Worm (Caenorhabditis elegans) whole organism, L4 larva: Measurements from ENCODE around the gene znf-782.

Experiments
- F26F4.8 ChIP-seq: fragments of 200-800 bp; sonication (Bioruptor generic); conservative IDR thresholded peaks from 2 replicates; pipeline ENCODE4 v1.3.6; 2022; ENCODE audit warnings: missing genetic modification characterization, missing compliant biosample characterization
- F44E2.7 ChIP-seq: fragments of 200-800 bp; sonication (Bioruptor generic); IDR thresholded peaks from 2 replicates; pipeline ENCODE4 v2.1.2; 2022; ENCODE audit warnings: missing genetic modification characterization, missing compliant biosample characterization
- F49E8.2 ChIP-seq: sonication (generic microtip); optimal IDR thresholded peaks from 2 replicates; lab custom pipeline; 2016; ENCODE audit warnings: missing compliant biosample characterization, mild to moderate bottlenecking, missing genetic modification characterization, borderline replicate concordance
- R02D3.7 ChIP-seq: fragments of 150-350 bp; sonication (generic microtip); optimal IDR thresholded peaks from 3 replicates; lab custom pipeline; 2014; ENCODE audit warnings: missing biosample characterization, missing genetic modification characterization
- Y75B8A.6 ChIP-seq: fragments of 200-800 bp; sonication (Bioruptor generic); IDR thresholded peaks from 2 replicates; pipeline ENCODE4 v1.3.6; 2022; ENCODE audit warnings: missing genetic modification reagents, missing genetic modification characterization, missing compliant biosample characterization
- ZK546.5 ChIP-seq, 2 experiments: sonication (generic microtip); optimal IDR thresholded peaks; 2 replicates each; lab custom pipeline; 2017; ENCODE audit warnings: missing biosample characterization in 2 of 2, missing genetic modification characterization in 2 of 2
- aha-1 ChIP-seq: fragments of 150-350 bp; peaks from one replicate; lab custom pipeline; 2014; ENCODE audit warnings: missing biosample characterization, missing genetic modification characterization
- ama-1 ChIP-seq: fragments of 150-350 bp; optimal IDR thresholded peaks from 2 replicates; lab custom pipeline; 2014; ENCODE audit warnings: inconsistent platforms, mixed read lengths
- arid-1 ChIP-seq: fragments of 200-800 bp; sonication (Bioruptor generic); conservative IDR thresholded peaks from 2 replicates; pipeline ENCODE4 v1.3.6; 2022; ENCODE audit warnings: missing genetic modification reagents, missing genetic modification characterization, missing compliant biosample characterization
- attf-4 ChIP-seq: sonication (generic microtip); optimal IDR thresholded peaks from 3 replicates; lab custom pipeline; 2017; ENCODE audit warnings: missing biosample characterization, missing genetic modification characterization
- ceh-20 ChIP-seq: fragments of 200-800 bp; sonication (Bioruptor generic); IDR thresholded peaks from 2 replicates; pipeline ENCODE4 v1.3.6; 2022; ENCODE audit warnings: missing genetic modification reagents, missing genetic modification characterization, missing compliant biosample characterization
- ceh-32 ChIP-seq: sonication (generic microtip); optimal IDR thresholded peaks from 2 replicates; lab custom pipeline; 2016; ENCODE audit warnings: mild to moderate bottlenecking, missing genetic modification characterization, missing compliant biosample characterization; ENCODE audit not compliant: poor library complexity
- ces-1 ChIP-seq: fragments of 150-350 bp; sonication (generic microtip); optimal IDR thresholded peaks from 4 replicates; lab custom pipeline; 2014; ENCODE audit warnings: missing biosample characterization, missing genetic modification reagents, missing genetic modification characterization
- cey-2 ChIP-seq: sonication (generic microtip); optimal IDR thresholded peaks from 3 replicates; lab custom pipeline; 2017; ENCODE audit warnings: missing genetic modification characterization, mild to moderate bottlenecking, missing compliant biosample characterization, antibody characterized with exemption, borderline replicate concordance; ENCODE audit not compliant: insufficient read depth
- daf-16 ChIP-seq, 3 experiments: sonication (generic microtip); optimal IDR thresholded peaks; 2 replicates each; lab custom pipeline; 2016 to 2017; ENCODE audit warnings: missing genetic modification characterization in 3 of 3, missing genetic modification reagents in 3 of 3, mild to moderate bottlenecking in 2 of 3, missing compliant biosample characterization in 2 of 3, missing biosample characterization in 1 of 3, moderate library complexity in 1 of 3
- dmd-6 ChIP-seq: fragments of 200-800 bp; sonication (Bioruptor generic); IDR thresholded peaks from 2 replicates; pipeline ENCODE4 v1.3.6; 2022; ENCODE audit warnings: missing genetic modification reagents, missing genetic modification characterization, missing compliant biosample characterization
- dpl-1 ChIP-seq: fragments of 150-350 bp; optimal IDR thresholded peaks from 2 replicates; lab custom pipeline; 2014; ENCODE audit warnings: missing biosample characterization, missing genetic modification reagents, missing genetic modification characterization
- duxl-1 ChIP-seq: sonication (generic microtip); optimal IDR thresholded peaks from 2 replicates; lab custom pipeline; 2016; ENCODE audit warnings: mild to moderate bottlenecking, missing genetic modification characterization, moderate library complexity, missing compliant biosample characterization; ENCODE audit not compliant: poor library complexity
- dve-1 ChIP-seq: sonication (generic microtip); optimal IDR thresholded peaks from 2 replicates; lab custom pipeline; 2017; ENCODE audit warnings: antibody characterized with exemption, mild to moderate bottlenecking, missing genetic modification characterization, missing compliant biosample characterization; ENCODE audit not compliant: insufficient read depth
- egl-43 ChIP-seq: fragments of 200-800 bp; sonication (Bioruptor generic); IDR thresholded peaks from 2 replicates; pipeline ENCODE4 v1.3.6; 2022; ENCODE audit warnings: missing genetic modification reagents, missing genetic modification characterization, missing compliant biosample characterization
- fos-1 ChIP-seq: fragments of 150-350 bp; optimal IDR thresholded peaks from 2 replicates; lab custom pipeline; 2014; ENCODE audit warnings: missing biosample characterization, missing genetic modification characterization
- hif-1 ChIP-seq, 2 experiments: sonication (generic microtip); optimal IDR thresholded peaks; 2 replicates each; lab custom pipeline; 2016 to 2017; ENCODE audit warnings: missing compliant biosample characterization in 2 of 2, missing genetic modification characterization in 2 of 2, missing genetic modification reagents in 2 of 2, missing genotype in 2 of 2, mild to moderate bottlenecking in 1 of 2
- hlh-11 ChIP-seq: fragments of 200-800 bp; sonication (Bioruptor generic); optimal IDR thresholded peaks from 2 replicates; lab custom pipeline; 2018; ENCODE audit warnings: mild to moderate bottlenecking, missing genetic modification characterization, missing compliant biosample characterization
- lin-29 ChIP-seq: fragments of 200-800 bp; sonication (Bioruptor generic); IDR thresholded peaks from 2 replicates; pipeline ENCODE4 v1.3.6; 2022; ENCODE audit warnings: missing genetic modification reagents, missing genetic modification characterization, missing compliant biosample characterization
- lin-38 ChIP-seq: fragments of 200-800 bp; sonication (Bioruptor generic); IDR thresholded peaks from 2 replicates; pipeline ENCODE4 v1.3.6; 2022; ENCODE audit warnings: missing genetic modification reagents, missing genetic modification characterization, missing compliant biosample characterization
- lir-3 ChIP-seq: sonication (generic microtip); optimal IDR thresholded peaks from 2 replicates; lab custom pipeline; 2016; ENCODE audit warnings: mild to moderate bottlenecking, missing genetic modification characterization, missing compliant biosample characterization
- madf-5 ChIP-seq, 2 experiments: fragments of 200-800 bp; sonication (Bioruptor generic); IDR thresholded peaks; 2 replicates each; pipeline ENCODE4 v1.3.6; 2022; ENCODE audit warnings: missing compliant biosample characterization in 2 of 2, missing genetic modification characterization in 2 of 2
- madf-9 ChIP-seq: fragments of 200-800 bp; sonication (Bioruptor generic); conservative IDR thresholded peaks from 2 replicates; pipeline ENCODE4 v1.3.6; 2022; ENCODE audit warnings: missing genetic modification reagents, missing genetic modification characterization, missing compliant biosample characterization
- mdl-1 ChIP-seq, 2 experiments: fragments of 150-350 bp in 1 of 2; sonication (generic microtip) in 1 of 2; optimal IDR thresholded peaks; 2 replicates each; lab custom pipeline; 2014 to 2017; ENCODE audit warnings: missing biosample characterization in 2 of 2, missing genetic modification characterization in 2 of 2
- mdt-29 ChIP-seq: fragments of 200-800 bp; sonication (Bioruptor generic); IDR thresholded peaks from 2 replicates; pipeline ENCODE4 v1.3.6; 2022; ENCODE audit warnings: missing genetic modification reagents, missing genetic modification characterization, missing compliant biosample characterization
- mxl-3 ChIP-seq: fragments of 200-800 bp; sonication (Bioruptor generic); optimal IDR thresholded peaks from 2 replicates; lab custom pipeline; 2018; ENCODE audit warnings: mild to moderate bottlenecking, missing genetic modification characterization, missing compliant biosample characterization
- nhr-102 ChIP-seq: sonication (generic microtip); optimal IDR thresholded peaks from 2 replicates; lab custom pipeline; 2016; ENCODE audit warnings: mild to moderate bottlenecking, missing genetic modification characterization, moderate library complexity, missing compliant biosample characterization
- nhr-11 ChIP-seq: fragments of 150-350 bp; optimal IDR thresholded peaks from 2 replicates; lab custom pipeline; 2014; ENCODE audit warnings: missing biosample characterization, missing genetic modification characterization
- nhr-111 ChIP-seq: fragments of 200-800 bp; sonication (Bioruptor generic); optimal IDR thresholded peaks from 2 replicates; lab custom pipeline; 2018; ENCODE audit warnings: mild to moderate bottlenecking, missing genetic modification characterization, missing compliant biosample characterization
- nhr-41 ChIP-seq: fragments of 200-800 bp; sonication (Bioruptor generic); IDR thresholded peaks from 2 replicates; pipeline ENCODE4 v1.3.6; 2022; ENCODE audit warnings: missing genetic modification reagents, missing genetic modification characterization, missing compliant biosample characterization
- nhr-48 ChIP-seq: sonication (generic microtip); optimal IDR thresholded peaks from 2 replicates; lab custom pipeline; 2016; ENCODE audit warnings: mild to moderate bottlenecking, missing genetic modification characterization, missing compliant biosample characterization
- nhr-77 ChIP-seq: fragments of 150-350 bp; optimal IDR thresholded peaks from 2 replicates; lab custom pipeline; 2014; ENCODE audit warnings: missing biosample characterization, missing genetic modification characterization
- pha-4 ChIP-seq, 2 experiments: fragments of 150-350 bp in 1 of 2; fragments of 200-800 bp in 1 of 2; sonication (Bioruptor generic) in 1 of 2; IDR thresholded peaks in 1 of 2; optimal IDR thresholded peaks in 1 of 2; 2 replicates each; pipeline versions ENCODE4 v1.3.6 to Lab custom; 2014 to 2022; ENCODE audit warnings: missing genetic modification characterization in 2 of 2, missing genetic modification reagents in 2 of 2, missing biosample characterization in 1 of 2, missing compliant biosample characterization in 1 of 2
- saeg-2 ChIP-seq: fragments of 200-800 bp; sonication (Bioruptor generic); IDR thresholded peaks from 2 replicates; pipeline ENCODE4 v1.3.6; 2022; ENCODE audit warnings: missing genetic modification reagents, missing genetic modification characterization, missing compliant biosample characterization
- set-16 ChIP-seq: fragments of 200-800 bp; sonication (Bioruptor generic); IDR thresholded peaks from 2 replicates; pipeline ENCODE4 v1.3.6; 2022; ENCODE audit warnings: missing genetic modification reagents, missing genetic modification characterization, missing compliant biosample characterization
- spr-3 ChIP-seq: fragments of 200-800 bp; sonication (Bioruptor generic); optimal IDR thresholded peaks from 2 replicates; lab custom pipeline; 2018; ENCODE audit warnings: mild to moderate bottlenecking, missing genetic modification characterization, missing compliant biosample characterization
- tag-97 ChIP-seq: fragments of 200-800 bp; sonication (Bioruptor generic); IDR thresholded peaks from 2 replicates; pipeline ENCODE4 v1.3.6; 2022; ENCODE audit warnings: missing genetic modification characterization, missing compliant biosample characterization
- zip-11 ChIP-seq: fragments of 200-800 bp; sonication (Bioruptor generic); IDR thresholded peaks from 2 replicates; pipeline ENCODE4 v1.3.6; 2022; ENCODE audit warnings: missing genetic modification characterization, missing compliant biosample characterization
- zip-2 ChIP-seq: fragments of 150-350 bp; optimal IDR thresholded peaks from 2 replicates; lab custom pipeline; 2014; ENCODE audit warnings: missing biosample characterization, missing genetic modification characterization

The znf-782 gene

ce11 chrIV:1070383-1070782, 3.1 kb upstream of the znf-782 start (continued):
- 0 out of 2 replicates have a peak, but pooled peaks have one; percentile 15 for TF ChIP-seq lin-29 (GFP tag; lab: Robert Waterston, UW)
- TF ChIP-seq mxl-3 (GFP tag; lab: Kevin White, UChicago) = peak; percentile 23
- no peak for TF ChIP-seq zip-2 (tag; lab: Kevin White, UChicago)

- TF ChIP-seq hlh-11 (tag; lab: Kevin White, UChicago) = peak; percentile 72
- no peak for TF ChIP-seq attf-4 (tag; lab: Kevin White, UChicago)
- no peak for TF ChIP-seq fos-1
- TF ChIP-seq set-16 (GFP tag; lab: Robert Waterston, UW) = peak; percentile 92
- peak; percentile 33; the same call in 1 of the 2 replicates for TF ChIP-seq pha-4 (GFP tag; IDR thresholded peaks at IDR 0.05; lab: Robert Waterston, UW)
- no peak for TF ChIP-seq pha-4 (tag; optimal IDR thresholded peaks at IDR 0.05; lab: Kevin White, UChicago)
- TF ChIP-seq saeg-2 (GFP tag; lab: Robert Waterston, UW) = no peak
- peak; percentile 65 for TF ChIP-seq aha-1 (tag; lab: Kevin White, UChicago)
- no peak for TF ChIP-seq ceh-32 (tag; lab: Kevin White, UChicago)
- no peak for TF ChIP-seq daf-16 (GFP tag; optimal IDR thresholded peaks at IDR 0.05; lab: Kevin White, UChicago)
- TF ChIP-seq daf-16 (tag; optimal IDR thresholded peaks at IDR 0.05; lab: Kevin White, UChicago) = peak; percentile 2
- no peak for TF ChIP-seq nhr-41
- no peak for TF ChIP-seq dmd-6
- no peak for TF ChIP-seq R02D3.7
- TF ChIP-seq madf-5 (GFP tag; IDR thresholded peaks at IDR 0.05; lab: Robert Waterston, UW) = no peak
- TF ChIP-seq nhr-77 (tag; lab: Kevin White, UChicago) = no peak
- no peak for TF ChIP-seq nhr-111 (GFP tag; lab: Kevin White, UChicago)
Measured at ce11 chrIV:1068730-1069244, 1.5 kb upstream of the znf-782 start.

ce11 chrIV:1065569-1065968, 1.8 kb downstream of the znf-782 start:
- TF ChIP-seq nhr-48 (tag; lab: Kevin White, UChicago) = peak; percentile 32
- TF ChIP-seq saeg-2 (GFP tag; lab: Robert Waterston, UW) = no peak
- TF ChIP-seq ces-1 = no peak
- TF ChIP-seq hif-1 (tag; optimal IDR thresholded peaks at IDR 0.05; lab: Kevin White, UChicago) = peak in 1 of 2 experiments; percentile 52
- TF ChIP-seq mdl-1 (tag; optimal IDR thresholded peaks at IDR 0.05; lab: Kevin White, UChicago) = no peak
- TF ChIP-seq ama-1 = no peak
- TF ChIP-seq F49E8.2 (tag; lab: Kevin White, UChicago) = no peak
- TF ChIP-seq hlh-11 (tag; lab: Kevin White, UChicago) = peak; percentile 93
- TF ChIP-seq egl-43 (GFP tag; lab: Robert Waterston, UW) = 0 out of 2 replicates have a peak, but pooled peaks have one; percentile 47
- TF ChIP-seq daf-16 (GFP tag; optimal IDR thresholded peaks at IDR 0.05; lab: Kevin White, UChicago) = no peak
- TF ChIP-seq daf-16 (tag; optimal IDR thresholded peaks at IDR 0.05; lab: Kevin White, UChicago) = peak; percentile 63
- no peak for TF ChIP-seq aha-1 (tag; lab: Kevin White, UChicago)
- no peak for TF ChIP-seq mdt-29 (GFP tag; lab: Robert Waterston, UW)
- TF ChIP-seq Y75B8A.6 (GFP tag; lab: Robert Waterston, UW) = no peak
- 0 out of 4 replicates have a peak, but pooled peaks of 1 of the 2 experiments have one; percentile 17 for TF ChIP-seq madf-5 (GFP tag; IDR thresholded peaks at IDR 0.05; lab: Robert Waterston, UW)
- TF ChIP-seq ceh-20 (GFP tag; lab: Robert Waterston, UW) = no peak
- TF ChIP-seq F44E2.7 (GFP tag; lab: Robert Waterston, UW) = no peak
- TF ChIP-seq lir-3 (tag; lab: Kevin White, UChicago) = no peak
- peak; percentile 74 for TF ChIP-seq set-16 (GFP tag; lab: Robert Waterston, UW)
- TF ChIP-seq ZK546.5 (tag; optimal IDR thresholded peaks at IDR 0.05; lab: Kevin White, UChicago) = no peak
- TF ChIP-seq mxl-3 (GFP tag; lab: Kevin White, UChicago) = peak; percentile 12
- TF ChIP-seq duxl-1 (tag; lab: Kevin White, UChicago) = peak; percentile 9
- peak; percentile 48; the same call in 1 of the 2 replicates for TF ChIP-seq madf-9 (GFP tag; lab: Robert Waterston, UW)
- no peak for TF ChIP-seq zip-11
- no peak for TF ChIP-seq tag-97 (GFP tag; lab: Robert Waterston, UW)
- TF ChIP-seq cey-2 (tag; lab: Kevin White, UChicago) = no peak
- no peak for TF ChIP-seq F26F4.8 (GFP tag; lab: Robert Waterston, UW)
- peak; percentile 31 for TF ChIP-seq nhr-102 (tag; lab: Kevin White, UChicago)
- peak; percentile 3 for TF ChIP-seq spr-3 (GFP tag; lab: Kevin White, UChicago)
- no peak for TF ChIP-seq arid-1 (GFP tag; lab: Robert Waterston, UW)
- no peak for TF ChIP-seq dpl-1
- TF ChIP-seq dve-1 = peak; percentile 76
- TF ChIP-seq nhr-11 (tag; lab: Kevin White, UChicago) = peak; percentile 15
- TF ChIP-seq lin-38 (GFP tag; lab: Robert Waterston, UW) = no peak
